Fruit fly (Drosophila melanogaster): ENCODE measurements around the gene CG33688.

CG33688 gene

dm6 chr3L:16164150-16165039 is 34.6 kb upstream of the CG33688 start, which contains the start of gene CG5151 (continued):
- TF ChIP-seq Bteb2 (GFP tag; optimal IDR thresholded peaks at IDR 0.05) = no peak
- TF ChIP-seq CG3281 (GFP tag; optimal IDR thresholded peaks at IDR 0.05) = peak; percentile 36
- no peak for TF ChIP-seq Hey (tag; optimal IDR thresholded peaks at IDR 0.05)
- TF ChIP-seq Blimp-1 (GFP tag; optimal IDR thresholded peaks at IDR 0.05) = no peak
- no peak for TF ChIP-seq CG11723 (GFP tag; optimal IDR thresholded peaks at IDR 0.05)
- TF ChIP-seq CG6654 (GFP tag; optimal IDR thresholded peaks at IDR 0.05) = no peak
- TF ChIP-seq scrt (GFP tag; optimal IDR thresholded peaks at IDR 0.05) = peak; percentile 18
- TF ChIP-seq CG10321 (GFP tag; IDR thresholded peaks at IDR 0.05) = no peak
- TF ChIP-seq CG12391 (tag; optimal IDR thresholded peaks at IDR 0.05) = no peak
- no peak for TF ChIP-seq twi (tag; optimal IDR thresholded peaks at IDR 0.05)
- no peak for TF ChIP-seq Fer3 (tag; optimal IDR thresholded peaks at IDR 0.05)
- TF ChIP-seq Adf1 (GFP tag; IDR thresholded peaks at IDR 0.05) = peak; percentile 27; the same call in 1 of the 2 replicates
- TF ChIP-seq CG10274 (GFP tag; optimal IDR thresholded peaks at IDR 0.05) = no peak
- no peak for TF ChIP-seq aop (GFP tag; IDR thresholded peaks at IDR 0.05)
- no peak for TF ChIP-seq klu (GFP tag; IDR thresholded peaks at IDR 0.05)
- TF ChIP-seq CG17612 (GFP tag; IDR thresholded peaks at IDR 0.05) = no peak
- no peak for TF ChIP-seq CG18619 (GFP tag; optimal IDR thresholded peaks at IDR 0.05)
- TF ChIP-seq gfzf (GFP tag; optimal IDR thresholded peaks at IDR 0.05) = no peak
- TF ChIP-seq salm (tag; optimal IDR thresholded peaks at IDR 0.05) = no peak
- no peak for TF ChIP-seq CG43689 (GFP tag; IDR thresholded peaks at IDR 0.05)
- no peak for TF ChIP-seq Myb (GFP tag; optimal IDR thresholded peaks at IDR 0.05)
- TF ChIP-seq CG34422 (GFP tag; IDR thresholded peaks at IDR 0.05) = peak; percentile 21; the same call in 1 of the 3 replicates
- TF ChIP-seq toy (GFP tag; IDR thresholded peaks at IDR 0.05) = no peak
- peak; percentile 20 for TF ChIP-seq wek (GFP tag; optimal IDR thresholded peaks at IDR 0.05)
- peak; percentile 82; the same call in 2 of the 4 replicates for TF ChIP-seq chinmo (GFP tag; IDR thresholded peaks at IDR 0.05; ENCODE audit: partially characterized antibody)
- no peak for TF ChIP-seq Gsc (GFP tag; IDR thresholded peaks at IDR 0.05)
- TF ChIP-seq z (GFP tag; IDR thresholded peaks at IDR 0.05) = peak; percentile 32; the same call in 1 of the 3 replicates
- TF ChIP-seq CG10959 (GFP tag; IDR thresholded peaks at IDR 0.05) = no peak
- TF ChIP-seq CG10979 (tag; optimal IDR thresholded peaks at IDR 0.05) = no peak
- no peak for TF ChIP-seq lola (GFP tag; optimal IDR thresholded peaks at IDR 0.05)
- peak; percentile 11 for TF ChIP-seq CG3838 (GFP tag; optimal IDR thresholded peaks at IDR 0.05)
- TF ChIP-seq org-1 (GFP tag; optimal IDR thresholded peaks at IDR 0.05) = no peak
- TF ChIP-seq CG12942 (GFP tag; optimal IDR thresholded peaks at IDR 0.05) = no peak
- no peak for TF ChIP-seq CG5245 (GFP tag; optimal IDR thresholded peaks at IDR 0.05)
- 0 out of 2 replicates have a peak, but pooled peaks have one; percentile 3 for TF ChIP-seq CG14014 (GFP tag; IDR thresholded peaks at IDR 0.05)
- TF ChIP-seq nmo (GFP tag; optimal IDR thresholded peaks at IDR 0.05) = no peak
- no peak for TF ChIP-seq CG17802 (tag; optimal IDR thresholded peaks at IDR 0.05)
- TF ChIP-seq CG4424 (GFP tag; optimal IDR thresholded peaks at IDR 0.05) = no peak
- peak; percentile 30 for TF ChIP-seq CG7839 (tag; optimal IDR thresholded peaks at IDR 0.05)
- no peak for TF ChIP-seq CG17186 (GFP tag; optimal IDR thresholded peaks at IDR 0.05)
- TF ChIP-seq E2f2 (GFP tag; IDR thresholded peaks at IDR 0.05) = peak; percentile 19; the same call in 1 of the 2 replicates
- TF ChIP-seq cad (GFP tag; optimal IDR thresholded peaks at IDR 0.05) = no peak
- no peak for TF ChIP-seq ham (GFP tag; IDR thresholded peaks at IDR 0.05)
- TF ChIP-seq trem (tag; optimal IDR thresholded peaks at IDR 0.05) = no peak
- peak; percentile 22 for TF ChIP-seq CG7987 (GFP tag; optimal IDR thresholded peaks at IDR 0.05)
- no peak for TF ChIP-seq CG13424 (tag; optimal IDR thresholded peaks at IDR 0.05)
- peak; percentile 87 for TF ChIP-seq Jarid2 (GFP tag; optimal IDR thresholded peaks at IDR 0.05)
- TF ChIP-seq CG6272 (GFP tag; IDR thresholded peaks at IDR 0.05) = no peak
- no peak for TF ChIP-seq CG7372 (GFP tag; IDR thresholded peaks at IDR 0.05)

Measured in whole organism, embryonic.